Fruit fly (Drosophila melanogaster): ENCODE measurements around the gene aay.

Gene aay

dm6 chr3L:9425838-9426237 lies 2.8 kb downstream of the aay start:
- TF ChIP-seq gt (GFP tag; IDR thresholded peaks at IDR 0.05): no peak
- no peak for TF ChIP-seq CG6654 (GFP tag; optimal IDR thresholded peaks at IDR 0.05)
- TF ChIP-seq hbn (GFP tag; IDR thresholded peaks at IDR 0.05; ENCODE audit: partially characterized antibody): no peak
- no peak for TF ChIP-seq vnd (GFP tag; IDR thresholded peaks at IDR 0.05; ENCODE audit: partially characterized antibody)
- TF ChIP-seq CG8944 (GFP tag; optimal IDR thresholded peaks at IDR 0.05): no peak
- TF ChIP-seq Sin3A (optimal IDR thresholded peaks at IDR 0.05): no peak
- TF ChIP-seq CG6791 (GFP tag; IDR thresholded peaks at IDR 0.05; ENCODE audit: partially characterized antibody): no peak
- no peak for TF ChIP-seq CG31441 (GFP tag; IDR thresholded peaks at IDR 0.05)
- no peak for TF ChIP-seq psq (GFP tag; optimal IDR thresholded peaks at IDR 0.05)
- TF ChIP-seq ind (GFP tag; optimal IDR thresholded peaks at IDR 0.05): no peak
- TF ChIP-seq ttk (GFP tag; IDR thresholded peaks at IDR 0.05): no peak
- TF ChIP-seq Pdp1 (GFP tag; optimal IDR thresholded peaks at IDR 0.05): peak in 1 of 2 experiments; percentile 73
- peak; percentile 12 for TF ChIP-seq vfl (GFP tag; optimal IDR thresholded peaks at IDR 0.05)
- TF ChIP-seq CTCF (GFP tag; optimal IDR thresholded peaks at IDR 0.05): no peak
- no peak for TF ChIP-seq Dp (GFP tag; optimal IDR thresholded peaks at IDR 0.05)
- no peak for TF ChIP-seq CG5953 (GFP tag; IDR thresholded peaks at IDR 0.05)
- TF ChIP-seq ara (GFP tag; IDR thresholded peaks at IDR 0.05): no peak
- no peak for TF ChIP-seq tio (GFP tag; optimal IDR thresholded peaks at IDR 0.05)
- peak; percentile 28 for TF ChIP-seq CG13424 (tag; optimal IDR thresholded peaks at IDR 0.05)
- TF ChIP-seq GATAe (GFP tag; conservative IDR thresholded peaks at IDR 0.05): no peak
- TF ChIP-seq Blimp-1 (GFP tag; optimal IDR thresholded peaks at IDR 0.05): peak; percentile 9
- peak; percentile 16; the same call in 1 of the 2 replicates for TF ChIP-seq CG32532 (GFP tag; IDR thresholded peaks at IDR 0.05)
- no peak for TF ChIP-seq CG8359 (GFP tag; optimal IDR thresholded peaks at IDR 0.05; ENCODE audit: borderline replicate concordance)
- TF ChIP-seq Doc3 (GFP tag; IDR thresholded peaks at IDR 0.05; ENCODE audit: partially characterized antibody): no peak
- TF ChIP-seq CG11695 (GFP tag; IDR thresholded peaks at IDR 0.05): peak; percentile 24; the same call in 1 of the 3 replicates
- no peak for TF ChIP-seq Nf-YA (GFP tag; IDR thresholded peaks at IDR 0.05)
- TF ChIP-seq ems (GFP tag; optimal IDR thresholded peaks at IDR 0.05): no peak
- TF ChIP-seq CG2202 (tag; optimal IDR thresholded peaks at IDR 0.05): no peak
- TF ChIP-seq gem (tag; optimal IDR thresholded peaks at IDR 0.05): peak; percentile 47
- no peak for TF ChIP-seq sens-2 (GFP tag; IDR thresholded peaks at IDR 0.05)
- no peak for TF ChIP-seq CG1647 (GFP tag; optimal IDR thresholded peaks at IDR 0.05)
- no peak for TF ChIP-seq HLH54F (GFP tag; optimal IDR thresholded peaks at IDR 0.05)
- TF ChIP-seq Gsc (GFP tag; IDR thresholded peaks at IDR 0.05): no peak
- TF ChIP-seq CG1832 (GFP tag; optimal IDR thresholded peaks at IDR 0.05): no peak
- no peak for TF ChIP-seq NK7.1 (GFP tag; optimal IDR thresholded peaks at IDR 0.05)
- peak; percentile 35 for TF ChIP-seq grau (tag; optimal IDR thresholded peaks at IDR 0.05)
- TF ChIP-seq esg (GFP tag; conservative IDR thresholded peaks at IDR 0.05): no peak
- no peak for TF ChIP-seq so (GFP tag; IDR thresholded peaks at IDR 0.05)
- no peak for TF ChIP-seq sim (GFP tag; IDR thresholded peaks at IDR 0.05)
- no peak for TF ChIP-seq Adf1 (GFP tag; IDR thresholded peaks at IDR 0.05)
- no peak for TF ChIP-seq exex (tag; optimal IDR thresholded peaks at IDR 0.05)
- no peak for TF ChIP-seq Abd-B (GFP tag; optimal IDR thresholded peaks at IDR 0.05)
- no peak for TF ChIP-seq CG7987 (GFP tag; optimal IDR thresholded peaks at IDR 0.05)
- no peak for TF ChIP-seq CG3838 (GFP tag; optimal IDR thresholded peaks at IDR 0.05)
- peak; percentile 25 for TF ChIP-seq tin (GFP tag; optimal IDR thresholded peaks at IDR 0.05)
- TF ChIP-seq PHDP (tag; optimal IDR thresholded peaks at IDR 0.05): peak; percentile 10
- no peak for TF ChIP-seq tup (GFP tag; optimal IDR thresholded peaks at IDR 0.05)
- TF ChIP-seq Ets97D (GFP tag; optimal IDR thresholded peaks at IDR 0.05): no peak
- TF ChIP-seq tgo (GFP tag; IDR thresholded peaks at IDR 0.05): no peak
- TF ChIP-seq Ets65A (GFP tag): no peak
- no peak for TF ChIP-seq lola (GFP tag; optimal IDR thresholded peaks at IDR 0.05)
- peak; percentile 32 for TF ChIP-seq CG12219 (GFP tag; optimal IDR thresholded peaks at IDR 0.05)
- TF ChIP-seq CG9817 (tag; optimal IDR thresholded peaks at IDR 0.05): no peak

All from whole organism, embryonic.